Fruit fly (Drosophila melanogaster) whole organism, wandering third instar larva: ENCODE data around the gene CG4325.

Source experiments
- Abd-B ChIP-seq: fragments of >200 bp; optimal IDR thresholded peaks from 2 replicates; lab custom pipeline; 2017; ENCODE audit warnings: missing biosample characterization, missing genetic modification characterization
- CG32264 ChIP-seq: fragments of 200-800 bp; sonication (Bioruptor generic); optimal IDR thresholded peaks from 2 replicates; lab custom pipeline; 2016; ENCODE audit warnings: missing biosample characterization, missing genetic modification characterization
- CG9705 ChIP-seq: fragments of 200-800 bp; sonication (Bioruptor generic); optimal IDR thresholded peaks from 2 replicates; lab custom pipeline; 2018; ENCODE audit warnings: missing biosample characterization, mild to moderate bottlenecking, missing genetic modification characterization
- CrebA ChIP-seq: fragments of 200-800 bp; sonication (Bioruptor generic); optimal IDR thresholded peaks from 2 replicates; lab custom pipeline; 2016; ENCODE audit warnings: missing biosample characterization, mild to moderate bottlenecking, missing genetic modification characterization, borderline replicate concordance
- Dfd ChIP-seq: fragments of >200 bp; optimal IDR thresholded peaks from 2 replicates; lab custom pipeline; 2017; ENCODE audit warnings: missing biosample characterization, missing genetic modification characterization
- Dif ChIP-seq: fragments of 200-275, 200-300 bp; sonication (Bioruptor generic); optimal IDR thresholded peaks from 2 replicates; lab custom pipeline; 2018; ENCODE audit warnings: missing biosample characterization, missing genetic modification characterization; ENCODE audit not compliant: partially characterized antibody
- GATAd ChIP-seq: sonication (Bioruptor generic); optimal IDR thresholded peaks from 2 replicates; lab custom pipeline; 2016; ENCODE audit warnings: missing biosample characterization, missing genetic modification characterization
- HLH106 ChIP-seq: fragments of 200-800 bp; optimal IDR thresholded peaks from 3 replicates; lab custom pipeline; 2019; ENCODE audit warnings: missing biosample characterization, mild to moderate bottlenecking, missing genetic modification characterization, moderate library complexity
- Hnf4 ChIP-seq: fragments of 200-800 bp; sonication (Bioruptor generic); optimal IDR thresholded peaks from 2 replicates; lab custom pipeline; 2016; ENCODE audit warnings: missing biosample characterization, mild to moderate bottlenecking, missing genetic modification characterization
- Hr78 ChIP-seq: fragments of >200 bp; optimal IDR thresholded peaks from 2 replicates; lab custom pipeline; 2017; ENCODE audit warnings: missing biosample characterization, missing genetic modification characterization
- Hr83 ChIP-seq: fragments of 200-300 bp; sonication (Bioruptor generic); optimal IDR thresholded peaks from 2 replicates; lab custom pipeline; 2016; ENCODE audit warnings: missing biosample characterization, mild to moderate bottlenecking, missing genetic modification characterization, moderate library complexity; ENCODE audit not compliant: poor library complexity, severe bottlenecking
- Jra ChIP-seq: sonication (Bioruptor generic); optimal IDR thresholded peaks from 2 replicates; lab custom pipeline; 2016; ENCODE audit warnings: missing biosample characterization, missing genetic modification characterization
- Mio ChIP-seq: sonication (Bioruptor generic); optimal IDR thresholded peaks from 2 replicates; lab custom pipeline; 2016; ENCODE audit warnings: missing biosample characterization, missing genetic modification characterization
- Myc ChIP-seq: fragments of >200 bp; optimal IDR thresholded peaks from 2 replicates; lab custom pipeline; 2017
- N ChIP-seq: fragments of >200 bp; optimal IDR thresholded peaks from 2 replicates; lab custom pipeline; 2018; ENCODE audit warnings: missing biosample characterization, missing external identifiers, missing genetic modification characterization
- OdsH ChIP-seq: fragments of 200-800 bp; sonication (Bioruptor generic); optimal IDR thresholded peaks from 2 replicates; lab custom pipeline; 2016; ENCODE audit warnings: missing biosample characterization, mild to moderate bottlenecking, missing genetic modification characterization
- Rel ChIP-seq, 2 experiments: fragments of 200-800 bp; sonication (Bioruptor generic) in 1 of 2; optimal IDR thresholded peaks; 2 replicates in 1 of 2; 3 replicates in 1 of 2; lab custom pipeline; 2016 to 2019; ENCODE audit warnings: mild to moderate bottlenecking in 2 of 2, missing biosample characterization in 2 of 2, missing genetic modification characterization in 2 of 2, moderate library complexity in 1 of 2
- Sp1 ChIP-seq: fragments of 200-800 bp; sonication (Bioruptor generic); optimal IDR thresholded peaks from 3 replicates; lab custom pipeline; 2019; ENCODE audit warnings: missing biosample characterization, mild to moderate bottlenecking, missing genetic modification characterization, moderate library complexity
- Vsx2 ChIP-seq: fragments of 200-300, 225-300 bp; sonication (Bioruptor generic); optimal IDR thresholded peaks from 2 replicates; lab custom pipeline; 2018; ENCODE audit warnings: missing biosample characterization, missing genetic modification characterization; ENCODE audit not compliant: partially characterized antibody
- br ChIP-seq: fragments of 200-800 bp; sonication (Bioruptor generic); optimal IDR thresholded peaks from 2 replicates; lab custom pipeline; 2016; ENCODE audit warnings: missing biosample characterization, missing genetic modification characterization
- brk ChIP-seq: fragments of 200-800 bp; sonication (Bioruptor generic); optimal IDR thresholded peaks from 2 replicates; lab custom pipeline; 2016; ENCODE audit warnings: missing biosample characterization, mild to moderate bottlenecking, missing genetic modification characterization
- dl ChIP-seq, 2 experiments: fragments of 175-275, 200-275 bp in 1 of 2; fragments of 200-275 bp in 1 of 2; sonication (Bioruptor generic); optimal IDR thresholded peaks; lab custom pipeline; 2018; ENCODE audit warnings: mild to moderate bottlenecking in 2 of 2, missing biosample characterization in 2 of 2, missing genetic modification characterization in 2 of 2, moderate library complexity in 2 of 2; ENCODE audit not compliant: partially characterized antibody in 2 of 2, insufficient read depth in 1 of 2
- dmrt93B ChIP-seq: fragments of 200-800 bp; sonication (Bioruptor generic); optimal IDR thresholded peaks from 2 replicates; lab custom pipeline; 2018; ENCODE audit warnings: missing biosample characterization, mild to moderate bottlenecking, missing genetic modification characterization
- dsf ChIP-seq: sonication (Bioruptor generic); optimal IDR thresholded peaks from 2 replicates; lab custom pipeline; 2016; ENCODE audit warnings: missing biosample characterization, missing genetic modification characterization, borderline replicate concordance
- ey ChIP-seq: fragments of 200-800 bp; sonication (Bioruptor generic); optimal IDR thresholded peaks from 2 replicates; lab custom pipeline; 2016; ENCODE audit warnings: missing biosample characterization, missing genetic modification characterization
- foxo ChIP-seq, 2 experiments: fragments of 200-800 bp; sonication (Bioruptor generic); optimal IDR thresholded peaks; 2 replicates in 1 of 2; 3 replicates in 1 of 2; lab custom pipeline; 2016 to 2017; ENCODE audit warnings: missing biosample characterization in 2 of 2, missing genetic modification characterization in 2 of 2
- fru ChIP-seq: fragments of 200-800 bp; sonication (Bioruptor generic); optimal IDR thresholded peaks from 3 replicates; lab custom pipeline; 2016; ENCODE audit warnings: missing biosample characterization, mild to moderate bottlenecking, missing genetic modification characterization
- h ChIP-seq: fragments of 200-800 bp; sonication (Bioruptor generic); optimal IDR thresholded peaks from 3 replicates; lab custom pipeline; 2016; ENCODE audit warnings: missing biosample characterization, mild to moderate bottlenecking, missing genetic modification characterization
- jim ChIP-seq: fragments of 175-275, 200-325 bp; sonication (Bioruptor generic); optimal IDR thresholded peaks from 2 replicates; lab custom pipeline; 2016; ENCODE audit warnings: missing biosample characterization, mild to moderate bottlenecking, missing genetic modification characterization
- lola ChIP-seq: fragments of >200 bp; optimal IDR thresholded peaks from 2 replicates; lab custom pipeline; 2017; ENCODE audit warnings: missing biosample characterization, missing genetic modification characterization
- pan ChIP-seq: fragments of >200 bp; optimal IDR thresholded peaks from 2 replicates; lab custom pipeline; 2017
- psq ChIP-seq: fragments of 200-800 bp; sonication (Bioruptor generic); optimal IDR thresholded peaks from 3 replicates; lab custom pipeline; 2017; ENCODE audit warnings: missing biosample characterization, mild to moderate bottlenecking, missing genetic modification characterization, moderate library complexity
- rgr ChIP-seq: fragments of 200-800 bp; sonication (Bioruptor generic); optimal IDR thresholded peaks from 3 replicates; lab custom pipeline; 2016; ENCODE audit warnings: missing biosample characterization, mild to moderate bottlenecking, missing genetic modification characterization
- sage ChIP-seq: fragments of 200-800 bp; sonication (Bioruptor generic); optimal IDR thresholded peaks from 2 replicates; lab custom pipeline; 2016; ENCODE audit warnings: missing biosample characterization, mild to moderate bottlenecking, missing genetic modification characterization
- sv ChIP-seq: fragments of 200-800 bp; sonication (Bioruptor generic); optimal IDR thresholded peaks from 3 replicates; lab custom pipeline; 2016; ENCODE audit warnings: missing biosample characterization, missing genetic modification characterization
- tai ChIP-seq: sonication (Bioruptor generic); optimal IDR thresholded peaks from 2 replicates; lab custom pipeline; 2016; ENCODE audit warnings: missing biosample characterization, missing genetic modification characterization
- usp ChIP-seq: fragments of >200 bp; optimal IDR thresholded peaks from 2 replicates; lab custom pipeline; 2017; ENCODE audit warnings: missing biosample characterization, missing genetic modification characterization
- woc ChIP-seq: sonication (Bioruptor generic); optimal IDR thresholded peaks from 2 replicates; lab custom pipeline; 2016; ENCODE audit warnings: missing biosample characterization, mild to moderate bottlenecking, missing genetic modification characterization

CG4325 gene

DNA sequence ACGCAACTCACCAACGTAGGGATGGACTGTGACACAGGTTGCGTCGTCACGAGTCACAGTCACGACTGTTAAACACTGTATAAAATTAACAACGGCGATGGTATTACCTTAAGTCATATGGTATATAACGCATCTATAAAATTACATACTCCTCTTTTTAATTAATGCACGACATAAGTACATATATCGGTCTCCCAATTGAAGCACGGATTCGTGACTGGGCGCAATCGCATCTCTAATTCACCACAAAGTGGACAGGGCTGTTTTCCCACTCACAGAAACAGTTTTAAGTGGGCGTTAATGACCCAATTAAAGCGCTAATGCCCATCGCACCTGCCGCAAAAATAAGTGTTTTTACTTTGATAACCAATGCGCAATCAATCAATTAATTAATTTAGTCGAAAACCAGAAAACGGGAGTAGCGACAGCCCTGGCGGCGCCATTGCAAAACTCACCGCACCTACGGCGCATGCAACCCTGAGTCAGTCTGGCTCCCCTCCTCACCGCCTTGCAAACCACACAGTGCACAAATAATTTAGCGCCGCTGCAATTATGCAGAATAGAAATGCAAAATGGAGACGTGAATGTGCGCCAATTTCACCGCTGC is 2.2 kb downstream of the CG4325 start, which contains the start of gene CG4313:
CG4313 (plus strand) TSS at position 557 of the 607 bp plus-strand sequence.
- no peak for TF ChIP-seq pan (lab: Kevin White, UChicago)
- peak; percentile 89 for TF ChIP-seq Myc (lab: Kevin White, UChicago)
- peak; percentile 60 for TF ChIP-seq psq
- TF ChIP-seq Mio (GFP tag; lab: Kevin White, UChicago), result no peak
- TF ChIP-seq GATAd (GFP tag; lab: Kevin White, UChicago), result peak; percentile 33
- TF ChIP-seq OdsH, result peak; percentile 67
- TF ChIP-seq dsf, result no peak
- TF ChIP-seq woc (GFP tag; lab: Kevin White, UChicago), result peak; percentile 82
- TF ChIP-seq Dif, result no peak
- no peak for TF ChIP-seq brk (GFP tag; lab: Kevin White, UChicago)
- no peak for TF ChIP-seq dl (GFP tag; optimal IDR thresholded peaks at IDR 0.05; lab: Kevin White, UChicago; ENCODE audit: insufficient read depth in 1 of 2, partially characterized antibody in 2 of 2)
- TF ChIP-seq h, result peak; percentile 81
- no peak for TF ChIP-seq Dfd (GFP tag; lab: Kevin White, UChicago)
- TF ChIP-seq Abd-B (GFP tag; lab: Kevin White, UChicago), result no peak
- peak; percentile 76 for TF ChIP-seq Jra (GFP tag; lab: Kevin White, UChicago)
- TF ChIP-seq Hnf4, result peak; percentile 68
- no peak for TF ChIP-seq CrebA (GFP tag; lab: Kevin White, UChicago)
- TF ChIP-seq Rel (GFP tag; optimal IDR thresholded peaks at IDR 0.05; lab: Kevin White, UChicago), result no peak
- TF ChIP-seq Rel (tag; optimal IDR thresholded peaks at IDR 0.05; lab: Kevin White, UChicago), result peak; percentile 28
- TF ChIP-seq lola (GFP tag; lab: Kevin White, UChicago), result no peak
- TF ChIP-seq jim, result no peak
- peak; percentile 75 for TF ChIP-seq br
- TF ChIP-seq CG9705 (GFP tag; lab: Kevin White, UChicago), result peak; percentile 64
- no peak for TF ChIP-seq Vsx2 (GFP tag; lab: Kevin White, UChicago)
- peak; percentile 74 for TF ChIP-seq Sp1 (GFP tag; lab: Kevin White, UChicago)
- TF ChIP-seq rgr (GFP tag; lab: Kevin White, UChicago), result peak; percentile 67
- no peak for TF ChIP-seq Hr78 (GFP tag; lab: Kevin White, UChicago)
- no peak for TF ChIP-seq tai (GFP tag; lab: Kevin White, UChicago)
- TF ChIP-seq sage (GFP tag; lab: Kevin White, UChicago), result peak; percentile 41
- no peak for TF ChIP-seq CG32264 (GFP tag; lab: Kevin White, UChicago)
- no peak for TF ChIP-seq N
- peak; percentile 80 for TF ChIP-seq fru (GFP tag; lab: Kevin White, UChicago)
- TF ChIP-seq ey, result peak; percentile 72
- TF ChIP-seq usp, result no peak
- TF ChIP-seq Hr83 (GFP tag; lab: Kevin White, UChicago), result no peak
- TF ChIP-seq dmrt93B (GFP tag; lab: Kevin White, UChicago), result peak; percentile 60
- peak in 1 of 2 experiments; percentile 81 for TF ChIP-seq foxo (GFP tag; optimal IDR thresholded peaks at IDR 0.05; lab: Kevin White, UChicago)
- peak; percentile 80 for TF ChIP-seq HLH106
- peak; percentile 54 for TF ChIP-seq sv (GFP tag; lab: Kevin White, UChicago)
- TF ChIP-seq, all 38 proteins: peak for 20

DNA sequence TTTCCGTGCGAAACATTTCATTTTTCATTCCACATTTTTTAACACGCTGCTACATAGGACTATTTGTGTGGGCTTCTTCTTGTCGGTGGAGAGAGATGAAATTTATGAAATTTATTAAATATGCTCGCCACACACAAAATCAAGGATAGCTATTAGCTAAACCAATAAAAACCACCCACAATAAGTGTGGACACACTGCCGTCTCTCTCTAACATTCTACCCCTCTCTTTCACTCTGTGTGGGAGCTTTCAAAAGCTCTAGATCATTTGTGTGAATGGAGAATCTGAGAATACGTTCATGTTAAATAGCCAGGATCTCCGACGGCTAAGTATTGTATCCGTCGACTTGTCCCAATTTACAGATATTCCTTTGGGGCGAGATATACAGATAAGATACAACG is 6.0 kb downstream of the CG4325 start:
- TF ChIP-seq Myc (lab: Kevin White, UChicago) (no peak), tai (GFP tag; lab: Kevin White, UChicago) (no peak), psq (no peak), sage (GFP tag; lab: Kevin White, UChicago) (no peak), OdsH (no peak), rgr (GFP tag; lab: Kevin White, UChicago) (no peak), dsf (no peak), CrebA (GFP tag; lab: Kevin White, UChicago) (no peak), lola (GFP tag; lab: Kevin White, UChicago) (no peak), Jra (GFP tag; lab: Kevin White, UChicago) (no peak), Dfd (GFP tag; lab: Kevin White, UChicago) (no peak), Hr83 (GFP tag; lab: Kevin White, UChicago) (no peak), CG9705 (GFP tag; lab: Kevin White, UChicago) (no peak), woc (GFP tag; lab: Kevin White, UChicago) (no peak), N (no peak)
- TF ChIP-seq, all 38 proteins: peak for 0
